Worm (Caenorhabditis elegans) whole organism, mixed stage, embryonic: Measurements from ENCODE around the gene btb-12.

Experiments used
- ces-1 ChIP-seq: fragments of 150-350 bp; optimal IDR thresholded peaks from 2 replicates; lab custom pipeline; 2014; ENCODE audit warnings: missing biosample characterization, missing genetic modification reagents, missing genetic modification characterization
- snpc-4 ChIP-seq: fragments of 150-350 bp; optimal IDR thresholded peaks from 2 replicates; lab custom pipeline; 2014; ENCODE audit warnings: missing biosample characterization, missing genetic modification characterization

- no peak for TF ChIP-seq ces-1 (GFP tag; lab: Kevin White, UChicago)
- TF ChIP-seq snpc-4 (tag; lab: Kevin White, UChicago) = no peak
These were observed 30.4 kb upstream of the btb-12 start, which contains the start of gene fbxa-160 for ce11 chrII:1624572-1624971.
